Worm (Caenorhabditis elegans): Measurements from ENCODE around the gene sftd-3.

sftd-3 gene

DNA sequence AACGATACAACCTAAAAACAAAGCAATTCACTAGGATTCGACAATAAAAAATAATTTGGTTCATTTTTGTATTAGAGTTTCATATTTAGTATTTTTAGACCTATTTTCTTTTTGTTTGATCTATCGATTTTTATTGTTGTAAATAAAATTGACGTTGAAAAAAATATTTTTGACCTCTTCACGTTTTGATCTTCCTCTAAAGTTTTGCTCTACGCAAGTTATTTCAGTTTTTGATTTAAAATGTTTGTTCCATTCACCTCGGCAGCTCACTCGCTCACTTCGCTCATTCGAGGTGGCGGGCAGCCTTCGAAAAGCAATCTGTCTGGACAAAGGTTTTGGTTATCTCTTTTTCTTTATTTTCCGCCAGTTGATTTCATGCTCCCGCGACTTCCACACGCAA, 33.2 kb downstream of the sftd-3 start, which contains the start of gene enol-1 (continued):
- TF ChIP-seq unc-130 (GFP tag; optimal IDR thresholded peaks at IDR 0.05) (peak; percentile 45), F52B5.7 (tag; optimal IDR thresholded peaks at IDR 0.05) (no peak), ztf-6 (GFP tag; IDR thresholded peaks at IDR 0.05) (no peak), Y95B8A.8 (GFP tag; IDR thresholded peaks at IDR 0.05) (peak; percentile 80; the same call in 1 of the 2 replicates), ztf-3 (GFP tag; optimal IDR thresholded peaks at IDR 0.05) (no peak), B0261.1 (tag; optimal IDR thresholded peaks at IDR 0.05) (no peak), xnd-1 (tag; optimal IDR thresholded peaks at IDR 0.05) (peak; percentile 66), ceh-79 (tag; optimal IDR thresholded peaks at IDR 0.05) (no peak), Y67H2A.10 (GFP tag; conservative IDR thresholded peaks at IDR 0.05) (no peak), attf-3 (GFP tag; conservative IDR thresholded peaks at IDR 0.05) (no peak), aptf-2 (GFP tag; conservative IDR thresholded peaks at IDR 0.05) (no peak), cebp-2 (GFP tag; IDR thresholded peaks at IDR 0.05) (no peak), cebp-1 (GFP tag; IDR thresholded peaks at IDR 0.05) (no peak), cebp-1 (tag; optimal IDR thresholded peaks at IDR 0.05) (peak; percentile 12), sptf-2 (GFP tag; optimal IDR thresholded peaks at IDR 0.05) (no peak), ztf-25 (GFP tag; IDR thresholded peaks at IDR 0.05) (no peak), ceh-40 (GFP tag; IDR thresholded peaks at IDR 0.05) (no peak), ccch-3 (GFP tag; optimal IDR thresholded peaks at IDR 0.05) (no peak), him-1 (tag; optimal IDR thresholded peaks at IDR 0.05) (no peak), attf-5 (GFP tag; optimal IDR thresholded peaks at IDR 0.05) (no peak), Y56A3A.18 (GFP tag; IDR thresholded peaks at IDR 0.05) (no peak), F57A8.1 (GFP tag; optimal IDR thresholded peaks at IDR 0.05) (no peak), zim-3 (tag; optimal IDR thresholded peaks at IDR 0.05) (no peak), snpc-3.4 (tag; optimal IDR thresholded peaks at IDR 0.05) (peak; percentile 59), akir-1 (GFP tag; optimal IDR thresholded peaks at IDR 0.05) (no peak), tlf-1 (GFP tag; optimal IDR thresholded peaks at IDR 0.05) (peak; percentile 10), ZK185.1 (tag; optimal IDR thresholded peaks at IDR 0.05; ENCODE audit: poor library complexity, severe bottlenecking) (no peak), mes-4 (tag; optimal IDR thresholded peaks at IDR 0.05) (no peak), ekl-4 (GFP tag; IDR thresholded peaks at IDR 0.05) (no peak), lin-54 (GFP tag; optimal IDR thresholded peaks at IDR 0.05) (peak; percentile 15), pbrm-1 (GFP tag; IDR thresholded peaks at IDR 0.05) (0 out of 2 replicates have a peak, but pooled peaks have one; percentile 19), madf-6 (GFP tag; IDR thresholded peaks at IDR 0.05) (peak; percentile 90), F49E8.2 (tag; optimal IDR thresholded peaks at IDR 0.05; ENCODE audit: insufficient read depth) (peak; percentile 22), hlh-26 (GFP tag; conservative IDR thresholded peaks at IDR 0.05) (no peak), rpc-1 (optimal IDR thresholded peaks at IDR 0.05) (no peak), rpc-1 (tag; optimal IDR thresholded peaks at IDR 0.05) (no peak), F10E7.11 (tag; optimal IDR thresholded peaks at IDR 0.05) (no peak), nhr-80 (tag; optimal IDR thresholded peaks at IDR 0.05) (no peak), lsy-27 (tag; optimal IDR thresholded peaks at IDR 0.05; ENCODE audit: borderline replicate concordance, insufficient read depth) (no peak), nfya-2 (GFP tag; IDR thresholded peaks at IDR 0.05) (no peak), tbx-9 (tag; optimal IDR thresholded peaks at IDR 0.05; ENCODE audit: borderline replicate concordance) (no peak), F33H1.4 (GFP tag; IDR thresholded peaks at IDR 0.05) (peak; percentile 50), lag-1 (GFP tag; IDR thresholded peaks at IDR 0.05) (no peak), F22D6.2 (tag; optimal IDR thresholded peaks at IDR 0.05) (no peak), die-1 (tag; optimal IDR thresholded peaks at IDR 0.05) (no peak), dpff-1 (tag; optimal IDR thresholded peaks at IDR 0.05) (no peak), F55B11.4 (tag; optimal IDR thresholded peaks at IDR 0.05; ENCODE audit: borderline replicate concordance, insufficient read depth) (no peak), T07F8.4 (tag; optimal IDR thresholded peaks at IDR 0.05) (no peak), D2030.7 (GFP tag; IDR thresholded peaks at IDR 0.05) (peak; percentile 65; the same call in 1 of the 2 replicates)
